Fruit fly (Drosophila melanogaster) S2 (cell line): Measurements from ENCODE around the gene kra.

Source experiments
- CG8478 ChIP-seq: fragments of >200 bp; optimal IDR thresholded peaks from 2 replicates; lab custom pipeline; 2018
- CTCF ChIP-seq, 2 experiments: fragments of >200 bp; optimal IDR thresholded peaks; 2 replicates each; lab custom pipeline; 2018

DNA sequence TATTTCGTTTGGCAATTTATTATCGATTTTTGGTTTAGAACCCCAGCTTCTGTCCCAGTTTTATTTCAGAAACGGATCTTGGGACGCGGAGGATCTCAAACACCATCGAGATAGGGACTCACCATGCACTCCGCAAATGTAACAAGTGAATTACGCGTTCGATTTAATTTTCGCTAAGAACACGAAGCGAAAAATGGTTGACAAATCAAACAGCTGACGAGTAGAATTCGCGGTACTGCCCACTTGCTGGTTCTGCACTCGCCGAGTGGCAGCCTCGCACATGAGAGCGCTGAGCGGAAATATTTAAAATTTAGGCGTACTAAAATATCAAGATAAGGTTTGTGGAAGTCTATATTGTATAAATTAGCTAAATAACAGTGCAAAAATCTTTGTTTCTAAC, 37.5 kb downstream of the kra start, which contains the start of gene Pi4KIIalpha:
- TF ChIP-seq CG8478 (lab: Kevin White, UChicago) (no peak), CTCF (optimal IDR thresholded peaks at IDR 0.05; lab: Kevin White, UChicago) (peak in 1 of 2 experiments; percentile 9)
